Fruit fly (Drosophila melanogaster) Kc167 (cell line): Measurements from ENCODE around the gene Hexim.

Experiments
- Myc ChIP-seq: fragments of >200 bp; optimal IDR thresholded peaks from 2 replicates; lab custom pipeline; 2017; ENCODE audit warnings: missing external identifiers
- Sin3A ChIP-seq: fragments of >200 bp; optimal IDR thresholded peaks from 2 replicates; lab custom pipeline; 2018; ENCODE audit warnings: missing external identifiers
- h ChIP-seq: fragments of >200 bp; optimal IDR thresholded peaks from 3 replicates; lab custom pipeline; 2018; ENCODE audit warnings: missing external identifiers
- psq ChIP-seq: fragments of >200 bp; optimal IDR thresholded peaks from 2 replicates; lab custom pipeline; 2017; ENCODE audit warnings: missing external identifiers
- ttk ChIP-seq: sonication (Bioruptor generic); optimal IDR thresholded peaks from 2 replicates; lab custom pipeline; 2017; ENCODE audit warnings: missing external identifiers

dm6 chr3R:14630119-14630623 is 29.1 kb upstream of the Hexim start, which contains the start of gene Cad88C:
- TF ChIP-seq Myc = no peak
- TF ChIP-seq Sin3A (lab: Kevin White, UChicago) = no peak
- no peak for TF ChIP-seq h (lab: Kevin White, UChicago)
- TF ChIP-seq ttk (lab: Kevin White, UChicago) = no peak
- no peak for TF ChIP-seq psq (lab: Kevin White, UChicago)
